Worm (Caenorhabditis elegans) whole organism, L1 larva: ENCODE data around the gene sulp-8.

ENCODE experiments used
- alr-1 ChIP-seq: fragments of 200-800 bp; sonication (Bioruptor generic); optimal IDR thresholded peaks from 2 replicates; lab custom pipeline; 2018; ENCODE audit warnings: borderline replicate concordance, mild to moderate bottlenecking, missing genetic modification characterization, missing compliant biosample characterization
- ceh-82 ChIP-seq, 3 experiments: fragments of 150-350 bp in 1 of 3; sonication (generic microtip) in 2 of 3; optimal IDR thresholded peaks; 2 replicates each; lab custom pipeline; 2014 to 2017; ENCODE audit warnings: missing biosample characterization in 3 of 3, missing genetic modification characterization in 3 of 3
- hlh-17 ChIP-seq: fragments of 200-800 bp; sonication (Bioruptor generic); optimal IDR thresholded peaks from 2 replicates; lab custom pipeline; 2018; ENCODE audit warnings: missing genetic modification characterization, mild to moderate bottlenecking, missing compliant biosample characterization, moderate library complexity, borderline replicate concordance
- lin-14 ChIP-seq: fragments of 200-800 bp; sonication (Bioruptor generic); optimal IDR thresholded peaks from 2 replicates; lab custom pipeline; 2018; ENCODE audit warnings: mild to moderate bottlenecking, missing genetic modification characterization, moderate library complexity, missing compliant biosample characterization
- nhr-77 ChIP-seq: fragments of 150-350 bp; optimal IDR thresholded peaks from 2 replicates; lab custom pipeline; 2014; ENCODE audit warnings: missing biosample characterization, missing genetic modification characterization
- nhr-84 ChIP-seq: sonication (generic microtip); optimal IDR thresholded peaks from 2 replicates; lab custom pipeline; 2017; ENCODE audit warnings: missing biosample characterization, missing genetic modification characterization
- unc-62 ChIP-seq: fragments of 150-350 bp; optimal IDR thresholded peaks from 2 replicates; lab custom pipeline; 2014; ENCODE audit warnings: missing biosample characterization, missing genetic modification reagents, missing genetic modification characterization
- zip-4 ChIP-seq: fragments of 200-800 bp; sonication (Bioruptor generic); optimal IDR thresholded peaks from 2 replicates; lab custom pipeline; 2018; ENCODE audit warnings: mild to moderate bottlenecking, missing genetic modification characterization, moderate library complexity, missing compliant biosample characterization

- no peak for TF ChIP-seq ceh-82 (tag; optimal IDR thresholded peaks at IDR 0.05; lab: Kevin White, UChicago)
- no peak for TF ChIP-seq nhr-84 (tag; lab: Kevin White, UChicago)
- no peak for TF ChIP-seq unc-62 (GFP tag; lab: Kevin White, UChicago)
- TF ChIP-seq hlh-17 (GFP tag; lab: Kevin White, UChicago): no peak
- TF ChIP-seq alr-1 (tag; lab: Kevin White, UChicago): no peak
- TF ChIP-seq lin-14 (GFP tag; lab: Kevin White, UChicago): no peak
- no peak for TF ChIP-seq zip-4 (GFP tag; lab: Kevin White, UChicago)
- no peak for TF ChIP-seq nhr-77
Observed at ce11 chrV:9622834-9623233, 50.6 kb downstream of the sulp-8 start, which contains the start of gene idpc-5.
